Fruit fly (Drosophila melanogaster): ENCODE data around the gene CG13088.
A peak's percentile ranks its signal among the peaks of the same experiment; 100 is the strongest.

CG13088 gene

dm6 chr2L:8468929-8469681 is 19.7 kb upstream of the CG13088 start:
- TF ChIP-seq dmrt93B (GFP tag; optimal IDR thresholded peaks at IDR 0.05) (no peak), rgr (GFP tag; optimal IDR thresholded peaks at IDR 0.05) (peak; percentile 11), Dif (GFP tag; optimal IDR thresholded peaks at IDR 0.05; ENCODE audit: partially characterized antibody) (no peak), foxo (GFP tag; optimal IDR thresholded peaks at IDR 0.05) (peak in 1 of 2 experiments; percentile 52), fru (GFP tag; optimal IDR thresholded peaks at IDR 0.05) (peak; percentile 48), h (GFP tag; optimal IDR thresholded peaks at IDR 0.05) (peak; percentile 40), woc (GFP tag; optimal IDR thresholded peaks at IDR 0.05) (peak; percentile 35), HLH106 (tag; optimal IDR thresholded peaks at IDR 0.05) (peak; percentile 48), psq (GFP tag; optimal IDR thresholded peaks at IDR 0.05) (peak; percentile 11), OdsH (GFP tag; optimal IDR thresholded peaks at IDR 0.05) (peak; percentile 33), ey (GFP tag; optimal IDR thresholded peaks at IDR 0.05) (peak; percentile 30), sv (GFP tag; optimal IDR thresholded peaks at IDR 0.05) (no peak), Mio (GFP tag; optimal IDR thresholded peaks at IDR 0.05) (no peak), Jra (GFP tag; optimal IDR thresholded peaks at IDR 0.05) (no peak)

- TF ChIP-seq Dfd (GFP tag; optimal IDR thresholded peaks at IDR 0.05) (no peak), Abd-B (GFP tag; optimal IDR thresholded peaks at IDR 0.05) (no peak), tai (GFP tag; optimal IDR thresholded peaks at IDR 0.05) (no peak), jim (GFP tag; optimal IDR thresholded peaks at IDR 0.05) (no peak), Sp1 (GFP tag; optimal IDR thresholded peaks at IDR 0.05) (peak; percentile 32), usp (GFP tag; optimal IDR thresholded peaks at IDR 0.05) (no peak), CrebA (GFP tag; optimal IDR thresholded peaks at IDR 0.05; ENCODE audit: borderline replicate concordance) (no peak), dsf (GFP tag; optimal IDR thresholded peaks at IDR 0.05; ENCODE audit: borderline replicate concordance) (no peak), psq (GFP tag; optimal IDR thresholded peaks at IDR 0.05) (no peak), Hr83 (GFP tag; optimal IDR thresholded peaks at IDR 0.05; ENCODE audit: poor library complexity, severe bottlenecking) (no peak), Hr78 (GFP tag; optimal IDR thresholded peaks at IDR 0.05) (no peak), dl (GFP tag; optimal IDR thresholded peaks at IDR 0.05; ENCODE audit: insufficient read depth in 1 of 2, partially characterized antibody in 2 of 2) (no peak), HLH106 (tag; optimal IDR thresholded peaks at IDR 0.05) (no peak), Myc (optimal IDR thresholded peaks at IDR 0.05) (no peak), foxo (GFP tag; optimal IDR thresholded peaks at IDR 0.05) (peak in 1 of 2 experiments; percentile 22), fru (GFP tag; optimal IDR thresholded peaks at IDR 0.05) (no peak), h (GFP tag; optimal IDR thresholded peaks at IDR 0.05) (peak; percentile 7), N (GFP tag; optimal IDR thresholded peaks at IDR 0.05) (no peak), rgr (GFP tag; optimal IDR thresholded peaks at IDR 0.05) (no peak), Jra (GFP tag; optimal IDR thresholded peaks at IDR 0.05) (no peak), sv (GFP tag; optimal IDR thresholded peaks at IDR 0.05) (no peak)
Measured at dm6 chr2L:8471667-8472066, 17.1 kb upstream of the CG13088 start.

- TF ChIP-seq jim (GFP tag; optimal IDR thresholded peaks at IDR 0.05) (no peak), ey (GFP tag; optimal IDR thresholded peaks at IDR 0.05) (peak; percentile 88), Hr78 (GFP tag; optimal IDR thresholded peaks at IDR 0.05) (no peak), h (GFP tag; optimal IDR thresholded peaks at IDR 0.05) (peak; percentile 85), Abd-B (GFP tag; optimal IDR thresholded peaks at IDR 0.05) (no peak), dsf (GFP tag; optimal IDR thresholded peaks at IDR 0.05; ENCODE audit: borderline replicate concordance) (no peak), Sp1 (GFP tag; optimal IDR thresholded peaks at IDR 0.05) (peak; percentile 82), Hr83 (GFP tag; optimal IDR thresholded peaks at IDR 0.05; ENCODE audit: poor library complexity, severe bottlenecking) (no peak), Mio (GFP tag; optimal IDR thresholded peaks at IDR 0.05) (no peak), pan (optimal IDR thresholded peaks at IDR 0.05) (no peak), Hnf4 (GFP tag; optimal IDR thresholded peaks at IDR 0.05) (peak; percentile 42), sage (GFP tag; optimal IDR thresholded peaks at IDR 0.05) (peak; percentile 32), usp (GFP tag; optimal IDR thresholded peaks at IDR 0.05) (no peak), HLH106 (tag; optimal IDR thresholded peaks at IDR 0.05) (peak; percentile 78), foxo (GFP tag; optimal IDR thresholded peaks at IDR 0.05) (peak; percentile 36 to 76), Dfd (GFP tag; optimal IDR thresholded peaks at IDR 0.05) (no peak), CrebA (GFP tag; optimal IDR thresholded peaks at IDR 0.05; ENCODE audit: borderline replicate concordance) (no peak), br (GFP tag; optimal IDR thresholded peaks at IDR 0.05) (peak; percentile 83), Dif (GFP tag; optimal IDR thresholded peaks at IDR 0.05; ENCODE audit: partially characterized antibody) (no peak), OdsH (GFP tag; optimal IDR thresholded peaks at IDR 0.05) (peak; percentile 74), lola (GFP tag; optimal IDR thresholded peaks at IDR 0.05) (no peak), rgr (GFP tag; optimal IDR thresholded peaks at IDR 0.05) (peak; percentile 73), brk (GFP tag; optimal IDR thresholded peaks at IDR 0.05) (peak; percentile 73), CG9705 (GFP tag; optimal IDR thresholded peaks at IDR 0.05) (peak; percentile 70), Rel (GFP tag; optimal IDR thresholded peaks at IDR 0.05) (no peak), Rel (tag; optimal IDR thresholded peaks at IDR 0.05) (peak; percentile 8), psq (GFP tag; optimal IDR thresholded peaks at IDR 0.05) (peak; percentile 73), Vsx2 (GFP tag; optimal IDR thresholded peaks at IDR 0.05; ENCODE audit: partially characterized antibody) (no peak), GATAd (GFP tag; optimal IDR thresholded peaks at IDR 0.05) (no peak), tai (GFP tag; optimal IDR thresholded peaks at IDR 0.05) (no peak), fru (GFP tag; optimal IDR thresholded peaks at IDR 0.05) (peak; percentile 86), Jra (GFP tag; optimal IDR thresholded peaks at IDR 0.05) (peak; percentile 21), Myc (optimal IDR thresholded peaks at IDR 0.05) (no peak), dmrt93B (GFP tag; optimal IDR thresholded peaks at IDR 0.05) (peak; percentile 76), CG32264 (GFP tag; optimal IDR thresholded peaks at IDR 0.05) (peak; percentile 73), N (GFP tag; optimal IDR thresholded peaks at IDR 0.05) (no peak), woc (GFP tag; optimal IDR thresholded peaks at IDR 0.05) (peak; percentile 74), sv (GFP tag; optimal IDR thresholded peaks at IDR 0.05) (no peak), dl (GFP tag; optimal IDR thresholded peaks at IDR 0.05; ENCODE audit: insufficient read depth in 1 of 2, partially characterized antibody in 2 of 2) (no peak)
Measured at dm6 chr2L:8473448-8473847, 15.3 kb upstream of the CG13088 start.
